Fruit fly (Drosophila melanogaster) whole organism, prepupa: Measurements from ENCODE around the gene Cad89D.

Experiments used
- Blimp-1 ChIP-seq: fragments of 200-800 bp; sonication (Bioruptor generic); optimal IDR thresholded peaks from 3 replicates; lab custom pipeline; 2017; ENCODE audit warnings: missing biosample characterization, missing genetic modification characterization, mild to moderate bottlenecking, moderate library complexity, missing genetic modification reagents
- Eip78C ChIP-seq: fragments of 200-800 bp; sonication (Bioruptor generic); peaks from one replicate; lab custom pipeline; 2016; ENCODE audit warnings: missing biosample characterization, missing genetic modification characterization
- Ets96B ChIP-seq: fragments of 200-800 bp; optimal IDR thresholded peaks from 2 replicates; lab custom pipeline; 2019; ENCODE audit warnings: missing biosample characterization, mild to moderate bottlenecking, missing genetic modification characterization, moderate library complexity
- Hr39 ChIP-seq: fragments of 200-800 bp; sonication (Bioruptor generic); optimal IDR thresholded peaks from 2 replicates; lab custom pipeline; 2016; ENCODE audit warnings: missing biosample characterization, missing genetic modification characterization
- OdsH ChIP-seq: fragments of 200-800 bp; sonication (Bioruptor generic); optimal IDR thresholded peaks from 3 replicates; lab custom pipeline; 2016; ENCODE audit warnings: missing biosample characterization, missing genetic modification characterization
- Smox ChIP-seq: fragments of 200-800 bp; sonication (Bioruptor generic); optimal IDR thresholded peaks from 3 replicates; lab custom pipeline; 2016; ENCODE audit warnings: missing biosample characterization, missing genetic modification characterization
- svp ChIP-seq: fragments of 200-800 bp; sonication (Bioruptor generic); peaks from one replicate; lab custom pipeline; 2016; ENCODE audit warnings: missing biosample characterization, missing genetic modification characterization

- TF ChIP-seq OdsH (GFP tag; lab: Kevin White, UChicago) (no peak), Eip78C (GFP tag; lab: Kevin White, UChicago) (no peak), Blimp-1 (GFP tag; lab: Kevin White, UChicago) (no peak), svp (peak; percentile 41), Hr39 (GFP tag; lab: Kevin White, UChicago) (no peak), Smox (GFP tag; lab: Kevin White, UChicago) (no peak), Ets96B (no peak)
Measured at dm6 chr3R:16447448-16448045, 47.7 kb downstream of the Cad89D start.
